Worm (Caenorhabditis elegans) whole organism, L4 larva: Measurements from ENCODE around the gene atn-1.

Experiments
- F26F4.8 ChIP-seq: fragments of 200-800 bp; sonication (Bioruptor generic); conservative IDR thresholded peaks from 2 replicates; pipeline ENCODE4 v1.3.6; 2022; ENCODE audit warnings: missing genetic modification characterization, missing compliant biosample characterization
- F44E2.7 ChIP-seq: fragments of 200-800 bp; sonication (Bioruptor generic); IDR thresholded peaks from 2 replicates; pipeline ENCODE4 v2.1.2; 2022; ENCODE audit warnings: missing genetic modification characterization, missing compliant biosample characterization
- F49E8.2 ChIP-seq: sonication (generic microtip); optimal IDR thresholded peaks from 2 replicates; lab custom pipeline; 2016; ENCODE audit warnings: missing compliant biosample characterization, mild to moderate bottlenecking, missing genetic modification characterization, borderline replicate concordance
- T26A8.4 ChIP-seq: fragments of 200-800 bp; sonication (Bioruptor generic); IDR thresholded peaks from 2 replicates; pipeline ENCODE4 v1.3.6; 2022; ENCODE audit warnings: missing genetic modification characterization, missing compliant biosample characterization
- Y75B8A.6 ChIP-seq: fragments of 200-800 bp; sonication (Bioruptor generic); IDR thresholded peaks from 2 replicates; pipeline ENCODE4 v1.3.6; 2022; ENCODE audit warnings: missing genetic modification reagents, missing genetic modification characterization, missing compliant biosample characterization
- ZK337.2 ChIP-seq: fragments of 200-800 bp; sonication (Bioruptor generic); IDR thresholded peaks from 2 replicates; pipeline ENCODE4 v1.3.6; 2022; ENCODE audit warnings: missing genetic modification reagents, missing genetic modification characterization, missing compliant biosample characterization
- aha-1 ChIP-seq: fragments of 150-350 bp; peaks from one replicate; lab custom pipeline; 2014; ENCODE audit warnings: missing biosample characterization, missing genetic modification characterization
- aly-2 ChIP-seq: sonication (generic microtip); optimal IDR thresholded peaks from 2 replicates; lab custom pipeline; 2018; ENCODE audit warnings: missing biosample characterization, missing genetic modification characterization
- arid-1 ChIP-seq: fragments of 200-800 bp; sonication (Bioruptor generic); conservative IDR thresholded peaks from 2 replicates; pipeline ENCODE4 v1.3.6; 2022; ENCODE audit warnings: missing genetic modification reagents, missing genetic modification characterization, missing compliant biosample characterization
- attf-4 ChIP-seq: sonication (generic microtip); optimal IDR thresholded peaks from 3 replicates; lab custom pipeline; 2017; ENCODE audit warnings: missing biosample characterization, missing genetic modification characterization
- ceh-44 ChIP-seq: fragments of 200-800 bp; sonication (Bioruptor generic); IDR thresholded peaks from 2 replicates; pipeline ENCODE4 v1.3.6; 2022; ENCODE audit warnings: missing genetic modification reagents, missing genetic modification characterization, missing compliant biosample characterization
- ceh-82 ChIP-seq: sonication (generic microtip); optimal IDR thresholded peaks from 2 replicates; lab custom pipeline; 2017; ENCODE audit warnings: missing biosample characterization, missing genetic modification characterization
- daf-16 ChIP-seq, 3 experiments: sonication (generic microtip); optimal IDR thresholded peaks; 2 replicates each; lab custom pipeline; 2016 to 2017; ENCODE audit warnings: missing genetic modification characterization in 3 of 3, missing genetic modification reagents in 3 of 3, mild to moderate bottlenecking in 2 of 3, missing compliant biosample characterization in 2 of 3, missing biosample characterization in 1 of 3, moderate library complexity in 1 of 3
- dmd-6 ChIP-seq: fragments of 200-800 bp; sonication (Bioruptor generic); IDR thresholded peaks from 2 replicates; pipeline ENCODE4 v1.3.6; 2022; ENCODE audit warnings: missing genetic modification reagents, missing genetic modification characterization, missing compliant biosample characterization
- dmd-8 ChIP-seq: fragments of 200-800 bp; sonication (Bioruptor generic); IDR thresholded peaks from 2 replicates; pipeline ENCODE4 v1.3.6; 2022; ENCODE audit warnings: missing genetic modification characterization, missing compliant biosample characterization
- dpl-1 ChIP-seq: fragments of 150-350 bp; optimal IDR thresholded peaks from 2 replicates; lab custom pipeline; 2014; ENCODE audit warnings: missing biosample characterization, missing genetic modification reagents, missing genetic modification characterization
- duxl-1 ChIP-seq: sonication (generic microtip); optimal IDR thresholded peaks from 2 replicates; lab custom pipeline; 2016; ENCODE audit warnings: mild to moderate bottlenecking, missing genetic modification characterization, moderate library complexity, missing compliant biosample characterization; ENCODE audit not compliant: poor library complexity
- fkh-10 ChIP-seq: fragments of 150-350 bp; optimal IDR thresholded peaks from 2 replicates; lab custom pipeline; 2014; ENCODE audit warnings: missing biosample characterization, missing genetic modification reagents, missing genetic modification characterization
- fos-1 ChIP-seq: fragments of 150-350 bp; optimal IDR thresholded peaks from 2 replicates; lab custom pipeline; 2014; ENCODE audit warnings: missing biosample characterization, missing genetic modification characterization
- hlh-30 ChIP-seq: sonication (generic microtip); optimal IDR thresholded peaks from 2 replicates; lab custom pipeline; 2017; ENCODE audit warnings: antibody characterized with exemption, mild to moderate bottlenecking, missing genetic modification characterization, missing compliant biosample characterization; ENCODE audit not compliant: insufficient read depth
- lin-38 ChIP-seq: fragments of 200-800 bp; sonication (Bioruptor generic); IDR thresholded peaks from 2 replicates; pipeline ENCODE4 v1.3.6; 2022; ENCODE audit warnings: missing genetic modification reagents, missing genetic modification characterization, missing compliant biosample characterization
- lir-3 ChIP-seq: sonication (generic microtip); optimal IDR thresholded peaks from 2 replicates; lab custom pipeline; 2016; ENCODE audit warnings: mild to moderate bottlenecking, missing genetic modification characterization, missing compliant biosample characterization
- madf-5 ChIP-seq, 2 experiments: fragments of 200-800 bp; sonication (Bioruptor generic); IDR thresholded peaks; 2 replicates each; pipeline ENCODE4 v1.3.6; 2022; ENCODE audit warnings: missing compliant biosample characterization in 2 of 2, missing genetic modification characterization in 2 of 2
- madf-9 ChIP-seq: fragments of 200-800 bp; sonication (Bioruptor generic); conservative IDR thresholded peaks from 2 replicates; pipeline ENCODE4 v1.3.6; 2022; ENCODE audit warnings: missing genetic modification reagents, missing genetic modification characterization, missing compliant biosample characterization
- mdl-1 ChIP-seq, 2 experiments: fragments of 150-350 bp in 1 of 2; sonication (generic microtip) in 1 of 2; optimal IDR thresholded peaks; 2 replicates each; lab custom pipeline; 2014 to 2017; ENCODE audit warnings: missing biosample characterization in 2 of 2, missing genetic modification characterization in 2 of 2
- mdt-29 ChIP-seq: fragments of 200-800 bp; sonication (Bioruptor generic); IDR thresholded peaks from 2 replicates; pipeline ENCODE4 v1.3.6; 2022; ENCODE audit warnings: missing genetic modification reagents, missing genetic modification characterization, missing compliant biosample characterization
- mxl-2 ChIP-seq: fragments of 200-800 bp; sonication (Bioruptor generic); conservative IDR thresholded peaks from 2 replicates; pipeline ENCODE4 v1.3.6; 2022; ENCODE audit warnings: missing genetic modification reagents, missing genetic modification characterization, missing compliant biosample characterization
- nhr-111 ChIP-seq: fragments of 200-800 bp; sonication (Bioruptor generic); optimal IDR thresholded peaks from 2 replicates; lab custom pipeline; 2018; ENCODE audit warnings: mild to moderate bottlenecking, missing genetic modification characterization, missing compliant biosample characterization
- nhr-42 ChIP-seq: fragments of 200-800 bp; sonication (Bioruptor generic); IDR thresholded peaks from 2 replicates; pipeline ENCODE4 v1.3.6; 2022; ENCODE audit warnings: missing genetic modification characterization, missing compliant biosample characterization
- nhr-6 ChIP-seq: fragments of 150-350 bp; optimal IDR thresholded peaks from 2 replicates; lab custom pipeline; 2014; ENCODE audit warnings: missing biosample characterization, missing genetic modification characterization
- pha-4 ChIP-seq, 2 experiments: fragments of 150-350 bp in 1 of 2; fragments of 200-800 bp in 1 of 2; sonication (Bioruptor generic) in 1 of 2; IDR thresholded peaks in 1 of 2; optimal IDR thresholded peaks in 1 of 2; 2 replicates each; pipeline versions ENCODE4 v1.3.6 to Lab custom; 2014 to 2022; ENCODE audit warnings: missing genetic modification characterization in 2 of 2, missing genetic modification reagents in 2 of 2, missing biosample characterization in 1 of 2, missing compliant biosample characterization in 1 of 2
- pqm-1 ChIP-seq: sonication (generic microtip); optimal IDR thresholded peaks from 2 replicates; lab custom pipeline; 2017; ENCODE audit warnings: missing biosample characterization, missing genetic modification characterization
- rbr-2 ChIP-seq: sonication (generic microtip); optimal IDR thresholded peaks from 2 replicates; lab custom pipeline; 2016; ENCODE audit warnings: missing genotype, missing genetic modification characterization, missing compliant biosample characterization
- saeg-2 ChIP-seq: fragments of 200-800 bp; sonication (Bioruptor generic); IDR thresholded peaks from 2 replicates; pipeline ENCODE4 v1.3.6; 2022; ENCODE audit warnings: missing genetic modification reagents, missing genetic modification characterization, missing compliant biosample characterization
- snpc-1.2 ChIP-seq: fragments of 200-800 bp; sonication (Bioruptor generic); IDR thresholded peaks from 2 replicates; pipeline ENCODE4 v1.3.6; 2022; ENCODE audit warnings: missing genetic modification reagents, missing genetic modification characterization, missing compliant biosample characterization
- spr-1 ChIP-seq: sonication (generic microtip); optimal IDR thresholded peaks from 2 replicates; lab custom pipeline; 2016; ENCODE audit warnings: mild to moderate bottlenecking, missing genetic modification characterization, missing compliant biosample characterization
- spr-3 ChIP-seq: fragments of 200-800 bp; sonication (Bioruptor generic); optimal IDR thresholded peaks from 2 replicates; lab custom pipeline; 2018; ENCODE audit warnings: mild to moderate bottlenecking, missing genetic modification characterization, missing compliant biosample characterization
- tra-1 ChIP-seq: fragments of 200-800 bp; sonication (Bioruptor generic); IDR thresholded peaks from 2 replicates; pipeline ENCODE4 v1.3.6; 2022; ENCODE audit warnings: missing genetic modification reagents, missing genetic modification characterization, missing compliant biosample characterization
- unc-130 ChIP-seq: sonication (generic microtip); optimal IDR thresholded peaks from 2 replicates; lab custom pipeline; 2016; ENCODE audit warnings: missing genetic modification reagents, missing genetic modification characterization, missing compliant biosample characterization
- unc-39 ChIP-seq: sonication (generic microtip); optimal IDR thresholded peaks from 2 replicates; lab custom pipeline; 2017; ENCODE audit warnings: missing biosample characterization, missing genetic modification characterization
- zag-1 ChIP-seq: fragments of 150-350 bp; optimal IDR thresholded peaks from 2 replicates; lab custom pipeline; 2014; ENCODE audit warnings: missing biosample characterization, missing genetic modification characterization
- ztf-11 ChIP-seq: fragments of 150-350 bp; optimal IDR thresholded peaks from 2 replicates; lab custom pipeline; 2014; ENCODE audit warnings: missing biosample characterization, missing genetic modification characterization

atn-1 gene

ce11 chrV:12484585-12484984 is 6.4 kb downstream of the atn-1 start, which contains the start of gene srt-39:
TSS of gene srt-39 (plus strand) at chrV:12484885.
- TF ChIP-seq dpl-1 (no peak), mdt-29 (0 out of 2 replicates have a peak, but pooled peaks have one; percentile 16)
- TF ChIP-seq, all 104 proteins: peak for 1

- TF ChIP-seq arid-1 (GFP tag; lab: Robert Waterston, UW) (no peak), nhr-111 (GFP tag; lab: Kevin White, UChicago) (no peak), pha-4 (GFP tag; IDR thresholded peaks at IDR 0.05; lab: Robert Waterston, UW) (no peak), pha-4 (tag; optimal IDR thresholded peaks at IDR 0.05; lab: Kevin White, UChicago) (peak; percentile 19), dpl-1 (no peak), tra-1 (GFP tag; lab: Robert Waterston, UW) (no peak), lir-3 (no peak)
These were observed 8.7 kb downstream of the atn-1 start, which contains the start of gene inx-11 for ce11 chrV:12486934-12487333. TSS of gene inx-11 (plus strand) at chrV:12487234.

ce11 chrV:12488002-12488401 is 9.8 kb downstream of the atn-1 start:
- no peak for TF ChIP-seq ztf-11
- TF ChIP-seq spr-3 (GFP tag; lab: Kevin White, UChicago), result no peak
- peak; percentile 48 for TF ChIP-seq nhr-6 (tag; lab: Kevin White, UChicago)
- peak; percentile 33 for TF ChIP-seq hlh-30
- peak in 1 of 2 experiments; percentile 74 for TF ChIP-seq daf-16 (GFP tag; optimal IDR thresholded peaks at IDR 0.05; lab: Kevin White, UChicago)
- TF ChIP-seq daf-16 (tag; optimal IDR thresholded peaks at IDR 0.05; lab: Kevin White, UChicago), result no peak
- no peak for TF ChIP-seq saeg-2 (GFP tag; lab: Robert Waterston, UW)
- TF ChIP-seq, all 104 proteins: peak for 3

DNA sequence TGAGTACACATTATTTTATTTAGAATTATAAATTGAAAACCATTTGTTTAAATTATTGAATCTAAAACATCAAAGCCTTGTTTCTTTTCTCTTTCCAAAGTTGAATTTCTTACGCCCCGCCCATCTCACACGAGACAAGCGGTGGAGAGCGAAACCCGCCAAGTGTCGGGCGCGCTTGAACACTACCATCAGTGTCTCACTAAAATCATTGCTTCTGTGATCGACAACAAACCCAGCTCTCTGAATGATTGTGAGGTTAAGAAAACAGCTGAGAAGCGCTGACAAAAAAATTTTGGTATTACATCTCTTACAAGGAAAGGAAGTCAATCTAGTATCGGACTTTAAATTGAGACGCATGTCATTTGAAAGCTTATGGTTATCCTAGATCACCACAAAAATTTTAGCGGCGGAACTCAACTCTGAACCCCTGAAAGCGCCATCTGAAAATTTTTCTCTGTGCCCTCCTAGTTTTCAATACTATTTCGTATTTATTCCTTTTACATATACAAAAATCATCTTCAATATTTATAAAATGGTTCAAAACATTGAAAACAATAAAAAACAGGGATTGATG is 12.9 kb downstream of the atn-1 start:
- no peak for TF ChIP-seq madf-9 (GFP tag; lab: Robert Waterston, UW)
- TF ChIP-seq F44E2.7 (GFP tag; lab: Robert Waterston, UW), result no peak
- no peak for TF ChIP-seq Y75B8A.6 (GFP tag; lab: Robert Waterston, UW)
- no peak for TF ChIP-seq F26F4.8 (GFP tag; lab: Robert Waterston, UW)
- peak; percentile 88 for TF ChIP-seq ceh-44 (GFP tag; lab: Robert Waterston, UW)
- TF ChIP-seq ceh-82 (tag; lab: Kevin White, UChicago), result no peak
- no peak for TF ChIP-seq mxl-2 (GFP tag; lab: Robert Waterston, UW)
- TF ChIP-seq attf-4 (tag; lab: Kevin White, UChicago), result no peak
- peak; percentile 46 for TF ChIP-seq aha-1 (tag; lab: Kevin White, UChicago)
- TF ChIP-seq lin-38 (GFP tag; lab: Robert Waterston, UW), result peak; percentile 68
- peak; percentile 90 for TF ChIP-seq snpc-1.2 (GFP tag; lab: Robert Waterston, UW)
- TF ChIP-seq mdl-1 (tag; optimal IDR thresholded peaks at IDR 0.05; lab: Kevin White, UChicago), result peak; percentile 31 to 47
- TF ChIP-seq spr-1 (tag; lab: Kevin White, UChicago), result peak; percentile 79
- TF ChIP-seq T26A8.4, result peak; percentile 92
- peak; percentile 60 for TF ChIP-seq rbr-2 (tag; lab: Kevin White, UChicago)
- TF ChIP-seq unc-130 (GFP tag; lab: Kevin White, UChicago), result peak; percentile 65
- TF ChIP-seq dmd-6 (GFP tag; lab: Robert Waterston, UW), result peak; percentile 68
- TF ChIP-seq pqm-1 (tag; lab: Kevin White, UChicago), result peak; percentile 39
- peak; percentile 89 for TF ChIP-seq duxl-1 (tag; lab: Kevin White, UChicago)
- peak; percentile 92 for TF ChIP-seq F49E8.2 (tag; lab: Kevin White, UChicago)
- no peak for TF ChIP-seq fkh-10 (GFP tag; lab: Kevin White, UChicago)
- TF ChIP-seq hlh-30, result peak; percentile 70
- peak; percentile 75 for TF ChIP-seq nhr-42 (GFP tag; lab: Robert Waterston, UW)
- no peak for TF ChIP-seq aly-2 (tag; lab: Kevin White, UChicago)
- TF ChIP-seq nhr-6 (tag; lab: Kevin White, UChicago), result peak; percentile 81
- TF ChIP-seq madf-5 (GFP tag; IDR thresholded peaks at IDR 0.05; lab: Robert Waterston, UW), result no peak
- TF ChIP-seq unc-39 (tag; lab: Kevin White, UChicago), result no peak
- TF ChIP-seq fos-1 (tag; lab: Kevin White, UChicago), result no peak
- TF ChIP-seq zag-1, result no peak
- TF ChIP-seq ZK337.2 (GFP tag; lab: Robert Waterston, UW), result 0 out of 2 replicates have a peak, but pooled peaks have one; percentile 3
- 0 out of 2 replicates have a peak, but pooled peaks have one; percentile 29 for TF ChIP-seq dmd-8 (GFP tag; lab: Robert Waterston, UW)
- TF ChIP-seq arid-1 (GFP tag; lab: Robert Waterston, UW), result peak; percentile 76
- TF ChIP-seq pha-4 (GFP tag; IDR thresholded peaks at IDR 0.05; lab: Robert Waterston, UW), result peak; percentile 60; the same call in 1 of the 2 replicates
- TF ChIP-seq pha-4 (tag; optimal IDR thresholded peaks at IDR 0.05; lab: Kevin White, UChicago), result no peak
- peak; percentile 38 to 87 for TF ChIP-seq daf-16 (GFP tag; optimal IDR thresholded peaks at IDR 0.05; lab: Kevin White, UChicago)
- TF ChIP-seq daf-16 (tag; optimal IDR thresholded peaks at IDR 0.05; lab: Kevin White, UChicago), result peak; percentile 84
